Fruit fly (Drosophila melanogaster): ENCODE data around the gene RpL6.

DNA sequence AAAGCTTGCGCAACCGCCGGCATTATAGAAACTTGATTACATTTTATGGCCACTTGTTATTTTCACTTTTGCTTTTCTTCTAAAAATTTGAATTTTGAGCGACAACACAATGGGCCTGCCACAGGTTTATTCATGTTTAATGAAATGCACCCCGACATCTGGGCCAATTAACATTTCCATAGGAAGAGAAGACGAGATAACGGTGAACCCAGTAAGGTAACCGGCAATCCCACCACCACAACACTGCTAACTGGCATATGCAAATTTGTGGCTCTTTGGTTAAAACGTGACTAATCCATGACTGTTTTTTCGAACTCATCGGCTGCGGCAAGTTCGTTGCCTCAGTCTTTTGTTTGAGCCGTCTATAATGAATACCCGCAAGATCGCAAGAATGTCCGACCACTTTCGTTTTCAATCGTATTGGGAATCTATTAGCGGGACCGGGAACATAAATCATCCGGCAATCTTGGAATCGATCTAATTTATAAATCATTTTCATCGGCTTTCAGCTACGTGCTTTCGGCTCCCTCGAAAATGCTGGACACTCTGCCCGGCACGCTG, 37.2 kb downstream of the RpL6 start:
- no peak for TF ChIP-seq CG8159 (tag; optimal IDR thresholded peaks at IDR 0.05)
- TF ChIP-seq Snoo (tag; optimal IDR thresholded peaks at IDR 0.05), result no peak
- no peak for TF ChIP-seq fd96Ca (GFP tag; IDR thresholded peaks at IDR 0.05)
- TF ChIP-seq rn (GFP tag; IDR thresholded peaks at IDR 0.05), result no peak
- no peak for TF ChIP-seq CG17806 (tag; optimal IDR thresholded peaks at IDR 0.05)
- no peak for TF ChIP-seq CG4496 (GFP tag; IDR thresholded peaks at IDR 0.05)
- TF ChIP-seq CG10348 (GFP tag; IDR thresholded peaks at IDR 0.05), result no peak
- TF ChIP-seq CG32121 (GFP tag; IDR thresholded peaks at IDR 0.05), result no peak
- no peak for TF ChIP-seq CG15710 (tag; optimal IDR thresholded peaks at IDR 0.05)
- no peak for TF ChIP-seq EcR (GFP tag; optimal IDR thresholded peaks at IDR 0.05)
- TF ChIP-seq gl (tag; optimal IDR thresholded peaks at IDR 0.05), result no peak
- no peak for TF ChIP-seq Pif1A (GFP tag; optimal IDR thresholded peaks at IDR 0.05)
- TF ChIP-seq CG13204 (GFP tag; optimal IDR thresholded peaks at IDR 0.05), result no peak
